Fruit fly (Drosophila melanogaster): ENCODE results near the gene Nhe2.
A peak's percentile ranks its signal among the peaks of the same experiment; 100 is the strongest.

Nhe2 gene

dm6 chr2L:21142972-21143385 is 38.6 kb downstream of the Nhe2 start, which contains the start of gene pths (continued):
- peak; percentile 89 for TF ChIP-seq CG6791 (GFP tag; IDR thresholded peaks at IDR 0.05; ENCODE audit: partially characterized antibody)
- TF ChIP-seq Sry-δ (GFP tag; optimal IDR thresholded peaks at IDR 0.05) = peak; percentile 97
- TF ChIP-seq CG1233 (GFP tag; optimal IDR thresholded peaks at IDR 0.05) = no peak
- TF ChIP-seq D19A (tag; optimal IDR thresholded peaks at IDR 0.05) = no peak
- TF ChIP-seq NC2β (GFP tag; optimal IDR thresholded peaks at IDR 0.05) = peak; percentile 60
- peak; percentile 14 for TF ChIP-seq CG16815 (GFP tag; optimal IDR thresholded peaks at IDR 0.05)
- TF ChIP-seq Ada2b (GFP tag; IDR thresholded peaks at IDR 0.05) = 0 out of 2 replicates have a peak, but pooled peaks have one; percentile 24
- peak; percentile 0 for TF ChIP-seq Elba2 (GFP tag; optimal IDR thresholded peaks at IDR 0.05)
- TF ChIP-seq CG11695 (GFP tag; IDR thresholded peaks at IDR 0.05) = 0 out of 3 replicates have a peak, but pooled peaks have one; percentile 8
- no peak; the same call in 2 of the 3 replicates for TF ChIP-seq CG34422 (GFP tag; IDR thresholded peaks at IDR 0.05)
- TF ChIP-seq h (optimal IDR thresholded peaks at IDR 0.05) = no peak
- peak; percentile 14; the same call in 1 of the 2 replicates for TF ChIP-seq esg (GFP tag; conservative IDR thresholded peaks at IDR 0.05)
- TF ChIP-seq CG10274 (GFP tag; optimal IDR thresholded peaks at IDR 0.05) = no peak
- no peak for TF ChIP-seq cas (GFP tag; IDR thresholded peaks at IDR 0.05)
- peak; percentile 44 for TF ChIP-seq Fer3 (tag; optimal IDR thresholded peaks at IDR 0.05)
- TF ChIP-seq hb (GFP tag; IDR thresholded peaks at IDR 0.05; ENCODE audit: partially characterized antibody) = peak; percentile 78
- peak; percentile 70; the same call in 3 of the 4 replicates for TF ChIP-seq Dll (GFP tag; IDR thresholded peaks at IDR 0.05; ENCODE audit: partially characterized antibody)
- peak; percentile 42 for TF ChIP-seq CG15696 (tag; optimal IDR thresholded peaks at IDR 0.05)
- peak; percentile 77 for TF ChIP-seq Scr (GFP tag; IDR thresholded peaks at IDR 0.05; ENCODE audit: partially characterized antibody)
- TF ChIP-seq ERR (GFP tag; optimal IDR thresholded peaks at IDR 0.05) = peak; percentile 40
- TF ChIP-seq dati (GFP tag; IDR thresholded peaks at IDR 0.05) = no peak
- no peak for TF ChIP-seq CG6175 (GFP tag; IDR thresholded peaks at IDR 0.05)
- no peak for TF ChIP-seq CG11560 (tag; IDR thresholded peaks at IDR 0.05)
- TF ChIP-seq bbx (GFP tag; IDR thresholded peaks at IDR 0.05; ENCODE audit: partially characterized antibody) = peak; percentile 89
- TF ChIP-seq slou (GFP tag; optimal IDR thresholded peaks at IDR 0.05) = peak; percentile 60
- peak; percentile 83 for TF ChIP-seq CG42726 (GFP tag; IDR thresholded peaks at IDR 0.05; ENCODE audit: partially characterized antibody)
- peak; percentile 41 for TF ChIP-seq NfI (GFP tag; optimal IDR thresholded peaks at IDR 0.05)
- TF ChIP-seq Xrp1 (GFP tag; IDR thresholded peaks at IDR 0.05) = peak; percentile 36; the same call in 1 of the 2 replicates
- no peak for TF ChIP-seq C15 (GFP tag; IDR thresholded peaks at IDR 0.05)
- no peak for TF ChIP-seq CG18262 (tag; optimal IDR thresholded peaks at IDR 0.05)
- TF ChIP-seq CG32532 (GFP tag; IDR thresholded peaks at IDR 0.05) = peak; percentile 65
- 0 out of 3 replicates have a peak, but pooled peaks have one; percentile 23 for TF ChIP-seq dysf (GFP tag; IDR thresholded peaks at IDR 0.05)
- peak; percentile 68 for TF ChIP-seq CG9817 (tag; optimal IDR thresholded peaks at IDR 0.05)
- TF ChIP-seq D (optimal IDR thresholded peaks at IDR 0.05) = no peak
- TF ChIP-seq D (GFP tag; optimal IDR thresholded peaks at IDR 0.05) = no peak
- peak; percentile 22 for TF ChIP-seq CG12744 (GFP tag; optimal IDR thresholded peaks at IDR 0.05)
- no peak for TF ChIP-seq pan (optimal IDR thresholded peaks at IDR 0.05)
- peak in 1 of 2 experiments; percentile 51 for TF ChIP-seq pan (GFP tag; optimal IDR thresholded peaks at IDR 0.05 in 1 of 2, IDR thresholded peaks at IDR 0.05 in 1 of 2)
- TF ChIP-seq CG10654 (GFP tag; optimal IDR thresholded peaks at IDR 0.05) = peak; percentile 37
- TF ChIP-seq Lhr (GFP tag; optimal IDR thresholded peaks at IDR 0.05) = peak; percentile 83
- TF ChIP-seq maf-S (GFP tag; optimal IDR thresholded peaks at IDR 0.05) = peak; percentile 50
- peak in 1 of 2 experiments; percentile 16 for TF ChIP-seq Hr78 (GFP tag; optimal IDR thresholded peaks at IDR 0.05)
- peak; percentile 58; the same call in 1 of the 3 replicates for TF ChIP-seq zfh1 (GFP tag; IDR thresholded peaks at IDR 0.05)
- no peak for TF ChIP-seq prd (optimal IDR thresholded peaks at IDR 0.05)
- peak; percentile 75 for TF ChIP-seq prd (GFP tag; IDR thresholded peaks at IDR 0.05)
- peak; percentile 64 for TF ChIP-seq stwl (tag; optimal IDR thresholded peaks at IDR 0.05)
- TF ChIP-seq sens-2 (GFP tag; IDR thresholded peaks at IDR 0.05) = no peak
- no peak for TF ChIP-seq ap (GFP tag; IDR thresholded peaks at IDR 0.05)
- peak; percentile 30 for TF ChIP-seq Atf-2 (GFP tag; optimal IDR thresholded peaks at IDR 0.05)
- peak; percentile 57 to 62 for TF ChIP-seq Pdp1 (GFP tag; optimal IDR thresholded peaks at IDR 0.05)
- TF ChIP-seq pho (GFP tag; optimal IDR thresholded peaks at IDR 0.05) = peak; percentile 68

Data from whole organism, embryonic.